ENCODE assay signal across 6 fruit fly cellular contexts in the genomic region with DNA sequence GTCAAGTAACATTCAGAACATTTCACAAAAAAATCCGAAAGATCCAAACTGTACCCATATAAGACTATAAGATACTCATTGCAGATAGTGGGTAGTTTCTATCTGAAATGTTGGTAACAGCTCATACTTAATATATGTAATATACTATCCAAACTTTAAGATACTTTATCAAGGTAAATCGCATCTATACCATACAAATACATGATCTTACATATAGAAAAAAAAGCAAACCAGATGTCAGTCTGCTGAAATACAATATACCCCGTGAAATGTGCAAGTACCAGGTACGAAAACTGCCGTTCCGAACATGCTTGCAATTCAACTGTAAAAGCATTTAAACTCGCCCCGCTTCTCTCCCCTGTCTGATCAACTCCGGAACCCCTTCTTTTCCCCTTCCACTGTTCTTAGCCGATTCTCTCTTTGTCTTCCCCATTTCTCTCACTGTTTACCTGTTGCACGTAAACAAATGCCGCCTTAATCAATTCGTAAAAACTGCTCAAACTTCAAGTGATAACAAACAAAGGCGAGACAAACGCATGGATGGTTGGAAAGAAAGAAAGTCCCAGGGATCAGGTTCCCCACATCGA.
TF ChIP-seq lines count a peak whose summit lies in the region.

No protein-coding gene starts in this region.

- TF ChIP-seq CTCF in whole organism, embryonic (GFP tag; optimal IDR thresholded peaks at IDR 0.05; lab: Kevin White, UChicago): no peak

TF ChIP-seq in whole organism, 6 proteins besides CTCF, POLR2A, EP300 and RAD21:
- TF ChIP-seq pan (optimal IDR thresholded peaks at IDR 0.05; lab: Kevin White, UChicago) (peak; percentile 81), CG8478 (optimal IDR thresholded peaks at IDR 0.05; lab: Kevin White, UChicago) (no peak), psq (optimal IDR thresholded peaks at IDR 0.05; lab: Kevin White, UChicago) (no peak), Dll (optimal IDR thresholded peaks at IDR 0.05; lab: Kevin White, UChicago) (no peak), usp (GFP tag; optimal IDR thresholded peaks at IDR 0.05; lab: Kevin White, UChicago) (no peak), EcR (GFP tag; optimal IDR thresholded peaks at IDR 0.05; lab: Kevin White, UChicago) (peak in 1 of 2 experiments; percentile 10)
TF ChIP-seq in whole organism: peak in this region for 2.

TF ChIP-seq in whole organism, adult, 20 proteins besides CTCF, POLR2A, EP300 and RAD21:
- no peak for TF ChIP-seq bab1 (GFP tag; optimal IDR thresholded peaks at IDR 0.05; lab: Kevin White, UChicago)
- TF ChIP-seq tj (GFP tag; optimal IDR thresholded peaks at IDR 0.05; lab: Kevin White, UChicago): no peak
- peak; percentile 55 for TF ChIP-seq pad (GFP tag; optimal IDR thresholded peaks at IDR 0.05; lab: Kevin White, UChicago)
TF ChIP-seq in whole organism, adult: peak in this region for 1.

TF ChIP-seq in whole organism, embryonic, 481 proteins besides CTCF, POLR2A, EP300 and RAD21 (continues in another document):
- no peak for TF ChIP-seq Hr51 (GFP tag; optimal IDR thresholded peaks at IDR 0.05; lab: Kevin White, UChicago)
- TF ChIP-seq sisA (GFP tag; IDR thresholded peaks at IDR 0.05; lab: Robert Waterston, UW): no peak
- TF ChIP-seq mam (GFP tag; optimal IDR thresholded peaks at IDR 0.05; lab: Kevin White, UChicago): no peak
- TF ChIP-seq fd96Cb (tag; optimal IDR thresholded peaks at IDR 0.05; lab: Kevin White, UChicago): no peak
- no peak for TF ChIP-seq CG9437 (GFP tag; optimal IDR thresholded peaks at IDR 0.05; lab: Kevin White, UChicago)
- no peak for TF ChIP-seq CG13424 (tag; optimal IDR thresholded peaks at IDR 0.05; lab: Kevin White, UChicago)
- peak; percentile 11 for TF ChIP-seq gem (tag; optimal IDR thresholded peaks at IDR 0.05; lab: Kevin White, UChicago)
- TF ChIP-seq CG10431 (GFP tag; optimal IDR thresholded peaks at IDR 0.05; lab: Kevin White, UChicago): no peak
- TF ChIP-seq Drgx (GFP tag; IDR thresholded peaks at IDR 0.05; lab: Robert Waterston, UW): peak; percentile 34; the same call in 1 of the 2 replicates
- TF ChIP-seq CG14860 (GFP tag; IDR thresholded peaks at IDR 0.05; lab: Robert Waterston, UW; ENCODE audit: partially characterized antibody): 0 out of 3 replicates have a peak, but pooled peaks have one; percentile 16
- TF ChIP-seq nmo (GFP tag; optimal IDR thresholded peaks at IDR 0.05; lab: Kevin White, UChicago): peak; percentile 30
- peak; percentile 59 for TF ChIP-seq kah (GFP tag; optimal IDR thresholded peaks at IDR 0.05; lab: Kevin White, UChicago)
- peak; percentile 34 for TF ChIP-seq CG2712 (tag; optimal IDR thresholded peaks at IDR 0.05; lab: Kevin White, UChicago)
- TF ChIP-seq eve (GFP tag; optimal IDR thresholded peaks at IDR 0.05; lab: Kevin White, UChicago): no peak
- TF ChIP-seq zf30C (GFP tag; optimal IDR thresholded peaks at IDR 0.05; lab: Kevin White, UChicago): peak; percentile 65
- TF ChIP-seq row (GFP tag; IDR thresholded peaks at IDR 0.05; lab: Robert Waterston, UW): peak; percentile 54; the same call in 2 of the 3 replicates
- TF ChIP-seq CG8478 (optimal IDR thresholded peaks at IDR 0.05; lab: Kevin White, UChicago): no peak
- TF ChIP-seq ro (GFP tag; IDR thresholded peaks at IDR 0.05; lab: Robert Waterston, UW): no peak

TF ChIP-seq in whole organism, prepupa, 60 proteins besides CTCF, POLR2A, EP300 and RAD21 (continues in another document):
- peak in 1 of 2 experiments; percentile 1 for TF ChIP-seq ss (GFP tag; optimal IDR thresholded peaks at IDR 0.05; lab: Kevin White, UChicago)
- peak; percentile 67 for TF ChIP-seq Hr39 (GFP tag; optimal IDR thresholded peaks at IDR 0.05; lab: Kevin White, UChicago)
- 0 out of 2 replicates have a peak, but pooled peaks have one; percentile 12 for TF ChIP-seq Gug (GFP tag; IDR thresholded peaks at IDR 0.05; lab: Robert Waterston, UW)
- TF ChIP-seq acj6 (GFP tag; optimal IDR thresholded peaks at IDR 0.05; lab: Kevin White, UChicago): peak; percentile 58
- peak; percentile 75 for TF ChIP-seq esn (GFP tag; optimal IDR thresholded peaks at IDR 0.05; lab: Kevin White, UChicago)
- TF ChIP-seq Sox102F (GFP tag; optimal IDR thresholded peaks at IDR 0.05; lab: Kevin White, UChicago): peak; percentile 71
- peak; percentile 65 for TF ChIP-seq OdsH (GFP tag; optimal IDR thresholded peaks at IDR 0.05; lab: Kevin White, UChicago)
- TF ChIP-seq Met (GFP tag; optimal IDR thresholded peaks at IDR 0.05; lab: Kevin White, UChicago): peak; percentile 81
- TF ChIP-seq CG10669 (GFP tag; optimal IDR thresholded peaks at IDR 0.05; lab: Kevin White, UChicago): peak; percentile 9
- TF ChIP-seq CG3919 (GFP tag; optimal IDR thresholded peaks at IDR 0.05; lab: Kevin White, UChicago): peak; percentile 16
- TF ChIP-seq CG7368 (GFP tag; optimal IDR thresholded peaks at IDR 0.05; lab: Kevin White, UChicago): no peak
- peak; percentile 73 for TF ChIP-seq topi (GFP tag; optimal IDR thresholded peaks at IDR 0.05; lab: Kevin White, UChicago)
- TF ChIP-seq Sox15 (GFP tag; optimal IDR thresholded peaks at IDR 0.05; lab: Kevin White, UChicago): no peak
- TF ChIP-seq CG15336 (GFP tag; IDR thresholded peaks at IDR 0.05; lab: Robert Waterston, UW): peak; percentile 37; the same call in 1 of the 2 replicates
- TF ChIP-seq Sox14 (GFP tag; optimal IDR thresholded peaks at IDR 0.05; lab: Kevin White, UChicago): peak; percentile 56
- peak; percentile 86 for TF ChIP-seq svp (GFP tag; lab: Kevin White, UChicago)
- TF ChIP-seq Eip78C (GFP tag; lab: Kevin White, UChicago): peak; percentile 85
- no peak for TF ChIP-seq CG6808 (GFP tag; optimal IDR thresholded peaks at IDR 0.05; lab: Kevin White, UChicago)
- peak; percentile 73 for TF ChIP-seq CG31627 (GFP tag; optimal IDR thresholded peaks at IDR 0.05; lab: Kevin White, UChicago)

TF ChIP-seq in whole organism, pupa, 21 proteins besides CTCF, POLR2A, EP300 and RAD21:
- TF ChIP-seq CG32121 (GFP tag; IDR thresholded peaks at IDR 0.05; lab: Robert Waterston, UW): no peak
- TF ChIP-seq D1 (tag; optimal IDR thresholded peaks at IDR 0.05; lab: Kevin White, UChicago): no peak
- TF ChIP-seq CG17806 (tag; optimal IDR thresholded peaks at IDR 0.05; lab: Kevin White, UChicago): no peak
- no peak for TF ChIP-seq CG13204 (GFP tag; optimal IDR thresholded peaks at IDR 0.05; lab: Kevin White, UChicago)
- no peak for TF ChIP-seq Pif1B (GFP tag; optimal IDR thresholded peaks at IDR 0.05; lab: Kevin White, UChicago)
- no peak for TF ChIP-seq CG10348 (GFP tag; IDR thresholded peaks at IDR 0.05; lab: Robert Waterston, UW)
- TF ChIP-seq CG8159 (tag; optimal IDR thresholded peaks at IDR 0.05; lab: Kevin White, UChicago): peak; percentile 23
- peak; percentile 36 for TF ChIP-seq CG14655 (GFP tag; optimal IDR thresholded peaks at IDR 0.05; lab: Kevin White, UChicago)
- no peak for TF ChIP-seq CG15710 (tag; optimal IDR thresholded peaks at IDR 0.05; lab: Kevin White, UChicago)
- no peak for TF ChIP-seq Ets98B (GFP tag; IDR thresholded peaks at IDR 0.05; lab: Robert Waterston, UW)
- TF ChIP-seq fd96Ca (GFP tag; IDR thresholded peaks at IDR 0.05; lab: Robert Waterston, UW): no peak
- TF ChIP-seq CG34367 (tag; optimal IDR thresholded peaks at IDR 0.05; lab: Kevin White, UChicago): no peak
- peak; percentile 33 for TF ChIP-seq Snoo (tag; optimal IDR thresholded peaks at IDR 0.05; lab: Kevin White, UChicago)
- no peak for TF ChIP-seq CG12605 (GFP tag; IDR thresholded peaks at IDR 0.05; lab: Robert Waterston, UW)
- peak; percentile 3 for TF ChIP-seq CG9948 (tag; optimal IDR thresholded peaks at IDR 0.05; lab: Kevin White, UChicago)
- TF ChIP-seq rn (GFP tag; IDR thresholded peaks at IDR 0.05; lab: Robert Waterston, UW): no peak
- TF ChIP-seq CG4496 (GFP tag; IDR thresholded peaks at IDR 0.05; lab: Robert Waterston, UW): peak; percentile 28; the same call in 1 of the 3 replicates
- peak; percentile 36 for TF ChIP-seq CG8301 (tag; optimal IDR thresholded peaks at IDR 0.05; lab: Kevin White, UChicago)
- peak; percentile 11 for TF ChIP-seq Pif1A (GFP tag; optimal IDR thresholded peaks at IDR 0.05; lab: Kevin White, UChicago)
- no peak for TF ChIP-seq gl (tag; optimal IDR thresholded peaks at IDR 0.05; lab: Kevin White, UChicago)
- no peak for TF ChIP-seq EcR (GFP tag; optimal IDR thresholded peaks at IDR 0.05; lab: Kevin White, UChicago)

TF ChIP-seq in whole organism, wandering third instar larva, 38 proteins besides CTCF, POLR2A, EP300 and RAD21 (continues in another document):
- TF ChIP-seq psq (GFP tag; optimal IDR thresholded peaks at IDR 0.05; lab: Kevin White, UChicago) (peak; percentile 56), sage (GFP tag; optimal IDR thresholded peaks at IDR 0.05; lab: Kevin White, UChicago) (no peak), sv (GFP tag; optimal IDR thresholded peaks at IDR 0.05; lab: Kevin White, UChicago) (no peak), lola (GFP tag; optimal IDR thresholded peaks at IDR 0.05; lab: Kevin White, UChicago) (no peak), rgr (GFP tag; optimal IDR thresholded peaks at IDR 0.05; lab: Kevin White, UChicago) (peak; percentile 54), Vsx2 (GFP tag; optimal IDR thresholded peaks at IDR 0.05; lab: Kevin White, UChicago; ENCODE audit: partially characterized antibody) (no peak), jim (GFP tag; optimal IDR thresholded peaks at IDR 0.05; lab: Kevin White, UChicago) (no peak), h (GFP tag; optimal IDR thresholded peaks at IDR 0.05; lab: Kevin White, UChicago) (peak; percentile 71), dsf (GFP tag; optimal IDR thresholded peaks at IDR 0.05; lab: Kevin White, UChicago; ENCODE audit: borderline replicate concordance) (no peak), Myc (optimal IDR thresholded peaks at IDR 0.05; lab: Kevin White, UChicago) (no peak), Jra (GFP tag; optimal IDR thresholded peaks at IDR 0.05; lab: Kevin White, UChicago) (no peak), OdsH (GFP tag; optimal IDR thresholded peaks at IDR 0.05; lab: Kevin White, UChicago) (peak; percentile 58), Sp1 (GFP tag; optimal IDR thresholded peaks at IDR 0.05; lab: Kevin White, UChicago) (peak; percentile 23), dl (GFP tag; optimal IDR thresholded peaks at IDR 0.05; lab: Kevin White, UChicago; ENCODE audit: insufficient read depth in 1 of 2, partially characterized antibody in 2 of 2) (no peak), Hnf4 (GFP tag; optimal IDR thresholded peaks at IDR 0.05; lab: Kevin White, UChicago) (peak; percentile 1), foxo (GFP tag; optimal IDR thresholded peaks at IDR 0.05; lab: Kevin White, UChicago) (peak in 1 of 2 experiments; percentile 51), brk (GFP tag; optimal IDR thresholded peaks at IDR 0.05; lab: Kevin White, UChicago) (no peak), Mio (GFP tag; optimal IDR thresholded peaks at IDR 0.05; lab: Kevin White, UChicago) (no peak), woc (GFP tag; optimal IDR thresholded peaks at IDR 0.05; lab: Kevin White, UChicago) (peak; percentile 57), Abd-B (GFP tag; optimal IDR thresholded peaks at IDR 0.05; lab: Kevin White, UChicago) (no peak), usp (GFP tag; optimal IDR thresholded peaks at IDR 0.05; lab: Kevin White, UChicago) (no peak), Dfd (GFP tag; optimal IDR thresholded peaks at IDR 0.05; lab: Kevin White, UChicago) (no peak), HLH106 (tag; optimal IDR thresholded peaks at IDR 0.05; lab: Kevin White, UChicago) (peak; percentile 48), pan (optimal IDR thresholded peaks at IDR 0.05; lab: Kevin White, UChicago) (peak; percentile 50)
